Fruit fly (Drosophila melanogaster) whole organism, embryonic: ENCODE data around the gene ps.
A peak's percentile ranks its signal among the peaks of the same experiment; 100 is the strongest.

ENCODE experiments used
- Abd-B ChIP-seq: fragments of 200-800 bp; sonication (Bioruptor generic); optimal IDR thresholded peaks from 2 replicates; lab custom pipeline; 2018; ENCODE audit warnings: missing biosample characterization, mild to moderate bottlenecking, missing genetic modification characterization, moderate library complexity
- Ada2b ChIP-seq: fragments of 200-800 bp; sonication (Bioruptor generic); IDR thresholded peaks from 2 replicates; pipeline ENCODE4 v1.3.6; 2022; ENCODE audit warnings: missing biosample characterization, missing genetic modification characterization
- Aef1 ChIP-seq: fragments of 200-800 bp; sonication (Bioruptor generic); IDR thresholded peaks from 3 replicates; pipeline ENCODE4 v1.3.6; 2022; ENCODE audit warnings: missing biosample characterization, missing genetic modification characterization
- Bteb2 ChIP-seq: fragments of 200-800 bp; sonication (Bioruptor generic); optimal IDR thresholded peaks from 2 replicates; lab custom pipeline; 2016; ENCODE audit warnings: missing biosample characterization, missing genetic modification characterization
- CG10321 ChIP-seq: fragments of 200-800 bp; sonication (Bioruptor generic); IDR thresholded peaks from 2 replicates; pipeline ENCODE4 v1.3.6; 2022; ENCODE audit warnings: missing biosample characterization, missing genetic modification characterization
- CG11695 ChIP-seq: fragments of 200-800 bp; sonication (Bioruptor generic); IDR thresholded peaks from 3 replicates; pipeline ENCODE4 v1.3.6; 2022; ENCODE audit warnings: missing biosample characterization, missing genetic modification characterization
- CG1233 ChIP-seq: fragments of 200-800 bp; sonication (Bioruptor generic); optimal IDR thresholded peaks from 4 replicates; lab custom pipeline; 2018; ENCODE audit warnings: missing biosample characterization, mild to moderate bottlenecking, missing genetic modification characterization
- CG12659 ChIP-seq: fragments of 200-800 bp; sonication (Bioruptor generic); optimal IDR thresholded peaks from 3 replicates; lab custom pipeline; 2017; ENCODE audit warnings: mild to moderate bottlenecking, missing biosample characterization, missing genetic modification reagents, missing genetic modification characterization
- CG17829 ChIP-seq: fragments of 200-800 bp; optimal IDR thresholded peaks from 2 replicates; lab custom pipeline; 2019; ENCODE audit warnings: missing biosample characterization, mild to moderate bottlenecking, missing genetic modification characterization, moderate library complexity
- CG18476 ChIP-seq: fragments of 200-800 bp; sonication (Bioruptor generic); optimal IDR thresholded peaks from 2 replicates; lab custom pipeline; 2016; ENCODE audit warnings: missing biosample characterization, mild to moderate bottlenecking, missing genetic modification characterization
- CG2199 ChIP-seq: fragments of 200-800 bp; sonication (Bioruptor generic); IDR thresholded peaks from 3 replicates; pipeline ENCODE4 v1.3.6; 2022; ENCODE audit warnings: missing biosample characterization, missing genetic modification characterization
- CG31224 ChIP-seq: fragments of 200-800 bp; sonication (Bioruptor generic); IDR thresholded peaks from 2 replicates; pipeline ENCODE4 v1.3.6; 2022; ENCODE audit warnings: missing biosample characterization, missing genetic modification characterization
- CG31365 ChIP-seq: fragments of 200-800 bp; sonication (Bioruptor generic); optimal IDR thresholded peaks from 2 replicates; lab custom pipeline; 2018; ENCODE audit warnings: missing biosample characterization, mild to moderate bottlenecking, missing genetic modification characterization
- CG31388 ChIP-seq: fragments of 200-800 bp; sonication (Bioruptor generic); optimal IDR thresholded peaks from 2 replicates; lab custom pipeline; 2016; ENCODE audit warnings: missing biosample characterization, missing genetic modification characterization
- CG32772 ChIP-seq: fragments of 200-800 bp; sonication (Bioruptor generic); IDR thresholded peaks from 2 replicates; pipeline ENCODE4 v1.3.6; 2022; ENCODE audit warnings: missing biosample characterization, missing genetic modification characterization
- CG3407 ChIP-seq: fragments of 200-800 bp; sonication (Bioruptor generic); optimal IDR thresholded peaks from 2 replicates; lab custom pipeline; 2018; ENCODE audit warnings: missing biosample characterization, mild to moderate bottlenecking, missing genetic modification characterization
- CG7372 ChIP-seq: fragments of 200-800 bp; sonication (Bioruptor generic); IDR thresholded peaks from 2 replicates; pipeline ENCODE4 v1.3.6; 2022; ENCODE audit warnings: missing biosample characterization, missing genetic modification characterization
- CG9727 ChIP-seq: fragments of 200-800 bp; sonication (Bioruptor generic); optimal IDR thresholded peaks from 3 replicates; lab custom pipeline; 2017; ENCODE audit warnings: missing biosample characterization, mild to moderate bottlenecking, missing genetic modification characterization
- Camta ChIP-seq: fragments of 200-800 bp; sonication (Bioruptor generic); optimal IDR thresholded peaks from 2 replicates; lab custom pipeline; 2016; ENCODE audit warnings: missing biosample characterization, missing genetic modification characterization
- E2f2 ChIP-seq: fragments of 200-800 bp; sonication (Bioruptor generic); IDR thresholded peaks from 2 replicates; pipeline ENCODE4 v1.3.6; 2022; ENCODE audit warnings: missing biosample characterization, missing genetic modification characterization
- Elba2 ChIP-seq: fragments of 200-800 bp; sonication (Bioruptor generic); optimal IDR thresholded peaks from 3 replicates; lab custom pipeline; 2016; ENCODE audit warnings: missing biosample characterization, missing genetic modification characterization
- Ets97D ChIP-seq: fragments of 200-800 bp; sonication (Bioruptor generic); optimal IDR thresholded peaks from 3 replicates; lab custom pipeline; 2016; ENCODE audit warnings: missing biosample characterization, missing genetic modification characterization
- GATAe ChIP-seq: fragments of 200-800 bp; sonication (Bioruptor generic); conservative IDR thresholded peaks from 2 replicates; pipeline ENCODE4 v1.3.6; 2022; ENCODE audit warnings: missing biosample characterization, missing genetic modification characterization
- HLHmδ ChIP-seq: fragments of 200-800 bp; sonication (Bioruptor generic); optimal IDR thresholded peaks from 2 replicates; lab custom pipeline; 2018; ENCODE audit warnings: missing biosample characterization, mild to moderate bottlenecking, missing genetic modification characterization, moderate library complexity
- NC2β ChIP-seq: fragments of 200-800 bp; sonication (Bioruptor generic); optimal IDR thresholded peaks from 2 replicates; lab custom pipeline; 2016; ENCODE audit warnings: missing biosample characterization, missing genetic modification characterization
- Nf-YA ChIP-seq: fragments of 200-800 bp; sonication (Bioruptor generic); IDR thresholded peaks from 2 replicates; pipeline ENCODE4 v1.3.6; 2022; ENCODE audit warnings: missing biosample characterization, missing genetic modification characterization
- Nf-YC ChIP-seq: fragments of 200-800 bp; optimal IDR thresholded peaks from 3 replicates; lab custom pipeline; 2019; ENCODE audit warnings: missing biosample characterization, mild to moderate bottlenecking, missing genetic modification characterization, moderate library complexity
- Rfx ChIP-seq: fragments of 200-800 bp; sonication (Bioruptor generic); IDR thresholded peaks from 2 replicates; pipeline ENCODE4 v1.3.6; 2022; ENCODE audit warnings: missing biosample characterization, missing genetic modification characterization
- Rx ChIP-seq: fragments of 200-800 bp; sonication (Bioruptor generic); IDR thresholded peaks from 2 replicates; pipeline ENCODE4 v1.3.6; 2022; ENCODE audit warnings: missing biosample characterization, missing genetic modification characterization
- Sox102F ChIP-seq: fragments of 200-800 bp; sonication (Bioruptor generic); optimal IDR thresholded peaks from 2 replicates; lab custom pipeline; 2018; ENCODE audit warnings: missing biosample characterization, mild to moderate bottlenecking, missing genetic modification characterization, moderate library complexity
- aop ChIP-seq: fragments of 200-800 bp; sonication (Bioruptor generic); IDR thresholded peaks from 2 replicates; pipeline ENCODE4 v1.3.6; 2022; ENCODE audit warnings: missing biosample characterization, missing genetic modification characterization
- br ChIP-seq: fragments of >200 bp; optimal IDR thresholded peaks from 2 replicates; lab custom pipeline; 2017
- dm ChIP-seq: fragments of 200-800 bp; sonication (Bioruptor generic); optimal IDR thresholded peaks from 3 replicates; lab custom pipeline; 2016; ENCODE audit warnings: missing biosample characterization, missing genetic modification characterization
- fd102C ChIP-seq: fragments of 200-800 bp; sonication (Bioruptor generic); optimal IDR thresholded peaks from 2 replicates; lab custom pipeline; 2018; ENCODE audit warnings: missing biosample characterization, mild to moderate bottlenecking, missing genetic modification characterization, moderate library complexity
- fd64A ChIP-seq: fragments of 200-800 bp; sonication (Bioruptor generic); optimal IDR thresholded peaks from 3 replicates; lab custom pipeline; 2018; ENCODE audit warnings: missing biosample characterization, mild to moderate bottlenecking, missing genetic modification characterization
- fru ChIP-seq: fragments of >200 bp; optimal IDR thresholded peaks from 2 replicates; lab custom pipeline; 2017
- fu2 ChIP-seq: fragments of 200-800 bp; sonication (Bioruptor generic); optimal IDR thresholded peaks from 2 replicates; lab custom pipeline; 2016; ENCODE audit warnings: missing biosample characterization, missing genetic modification characterization
- gsb ChIP-seq: fragments of 200-800 bp; sonication (Bioruptor generic); IDR thresholded peaks from 2 replicates; pipeline ENCODE4 v1.3.6; 2022; ENCODE audit warnings: missing biosample characterization, missing genetic modification characterization
- kay ChIP-seq: fragments of 200-800 bp; sonication (Bioruptor generic); optimal IDR thresholded peaks from 2 replicates; lab custom pipeline; 2016; ENCODE audit warnings: missing biosample characterization, missing genetic modification characterization
- lov ChIP-seq, 2 experiments: fragments of 200-800 bp in 1 of 2; fragments of >200 bp in 1 of 2; sonication (Bioruptor generic) in 1 of 2; IDR thresholded peaks in 1 of 2; optimal IDR thresholded peaks in 1 of 2; 2 replicates in 1 of 2; 3 replicates in 1 of 2; pipeline versions ENCODE4 v1.3.6 to Lab custom; 2017 to 2022; ENCODE audit warnings: missing biosample characterization in 1 of 2, missing genetic modification characterization in 1 of 2
- nmo ChIP-seq: fragments of 200-800 bp; sonication (Bioruptor generic); optimal IDR thresholded peaks from 2 replicates; lab custom pipeline; 2018; ENCODE audit warnings: missing biosample characterization, mild to moderate bottlenecking, missing genetic modification characterization, moderate library complexity
- onecut ChIP-seq: fragments of 200-800 bp; sonication (Bioruptor generic); IDR thresholded peaks from 2 replicates; pipeline ENCODE4 v1.3.6; 2022; ENCODE audit warnings: missing biosample characterization, missing genetic modification characterization
- phol ChIP-seq: fragments of 200-800 bp; sonication (Bioruptor generic); optimal IDR thresholded peaks from 3 replicates; lab custom pipeline; 2018; ENCODE audit warnings: missing biosample characterization, mild to moderate bottlenecking, missing genetic modification characterization, moderate library complexity
- pros ChIP-seq: fragments of 200-800 bp; sonication (Bioruptor generic); optimal IDR thresholded peaks from 3 replicates; lab custom pipeline; 2019; ENCODE audit warnings: missing biosample characterization, mild to moderate bottlenecking, missing genetic modification characterization, moderate library complexity
- repo ChIP-seq: fragments of 200-800 bp; sonication (Bioruptor generic); optimal IDR thresholded peaks from 2 replicates; lab custom pipeline; 2016; ENCODE audit warnings: missing biosample characterization, missing genetic modification characterization
- schlank ChIP-seq: fragments of 200-800 bp; sonication (Bioruptor generic); optimal IDR thresholded peaks from 2 replicates; lab custom pipeline; 2018; ENCODE audit warnings: missing biosample characterization, mild to moderate bottlenecking, missing genetic modification characterization
- sens ChIP-seq: fragments of 200-800 bp; sonication (Bioruptor generic); peaks from one replicate; lab custom pipeline; 2016; ENCODE audit warnings: missing biosample characterization, missing genetic modification characterization
- shn ChIP-seq: fragments of 200-800 bp; sonication (Bioruptor generic); optimal IDR thresholded peaks from 3 replicates; lab custom pipeline; 2016; ENCODE audit warnings: missing biosample characterization, missing genetic modification characterization
- unpg ChIP-seq: fragments of 200-800 bp; sonication (Bioruptor generic); optimal IDR thresholded peaks from 3 replicates; lab custom pipeline; 2018; ENCODE audit warnings: missing biosample characterization, mild to moderate bottlenecking, missing genetic modification characterization, moderate library complexity
- vnd ChIP-seq: fragments of 200-800 bp; sonication (Bioruptor generic); IDR thresholded peaks from 3 replicates; pipeline ENCODE4 v1.3.6; 2022; ENCODE audit warnings: missing biosample characterization, missing genetic modification characterization; ENCODE audit not compliant: partially characterized antibody
- wek ChIP-seq: fragments of 200-800 bp; sonication (Bioruptor generic); optimal IDR thresholded peaks from 3 replicates; lab custom pipeline; 2018; ENCODE audit warnings: missing biosample characterization, mild to moderate bottlenecking, missing genetic modification characterization, moderate library complexity
- wor ChIP-seq: fragments of 200-800 bp; sonication (Bioruptor generic); IDR thresholded peaks from 2 replicates; pipeline ENCODE4 v1.3.6; 2022; ENCODE audit warnings: missing biosample characterization, missing genetic modification characterization

The ps gene

dm6 chr3R:9428189-9428699 lies 10.5 kb downstream of the ps start (continued):
- peak; percentile 47 for TF ChIP-seq CG31365
- TF ChIP-seq fd102C: no peak
- no peak for TF ChIP-seq aop (GFP tag; lab: Robert Waterston, UW)
- TF ChIP-seq Nf-YC (tag; lab: Kevin White, UChicago): peak; percentile 24
- no peak for TF ChIP-seq Aef1 (GFP tag; lab: Robert Waterston, UW)
- peak; percentile 21 for TF ChIP-seq unpg (GFP tag; lab: Kevin White, UChicago)
- TF ChIP-seq NC2β (GFP tag; lab: Kevin White, UChicago): no peak
- TF ChIP-seq br (lab: Kevin White, UChicago): no peak
- peak; percentile 81 for TF ChIP-seq wek (GFP tag; lab: Kevin White, UChicago)
- no peak for TF ChIP-seq CG31224 (GFP tag; lab: Robert Waterston, UW)
- peak; percentile 49; the same call in 1 of the 3 replicates for TF ChIP-seq CG11695 (GFP tag; lab: Robert Waterston, UW)
- TF ChIP-seq Ada2b (GFP tag; lab: Robert Waterston, UW): no peak
- TF ChIP-seq nmo (GFP tag; lab: Kevin White, UChicago): no peak
- peak; percentile 29; the same call in 1 of the 2 replicates for TF ChIP-seq Rfx (GFP tag; lab: Robert Waterston, UW)
- peak; percentile 41 for TF ChIP-seq schlank (tag; lab: Kevin White, UChicago)
- TF ChIP-seq CG12659 (GFP tag; lab: Kevin White, UChicago): peak; percentile 29
- TF ChIP-seq CG18476 (GFP tag; lab: Kevin White, UChicago): no peak
- 0 out of 2 replicates have a peak, but pooled peaks have one; percentile 15 for TF ChIP-seq CG10321 (GFP tag; lab: Robert Waterston, UW)
- TF ChIP-seq dm (GFP tag; lab: Kevin White, UChicago): no peak
- TF ChIP-seq vnd: 0 out of 3 replicates have a peak, but pooled peaks have one; percentile 33
- peak; percentile 37; the same call in 1 of the 2 replicates for TF ChIP-seq E2f2 (GFP tag; lab: Robert Waterston, UW)
- peak; percentile 79 for TF ChIP-seq fd64A (GFP tag; lab: Kevin White, UChicago)
- no peak for TF ChIP-seq repo (GFP tag; lab: Kevin White, UChicago)
- no peak for TF ChIP-seq wor (GFP tag; lab: Robert Waterston, UW)
- TF ChIP-seq CG7372 (GFP tag; lab: Robert Waterston, UW): no peak
- TF ChIP-seq Ets97D (GFP tag; lab: Kevin White, UChicago): no peak
- no peak for TF ChIP-seq Camta
- TF ChIP-seq onecut (GFP tag; lab: Robert Waterston, UW): peak; percentile 59; the same call in 1 of the 2 replicates
- no peak for TF ChIP-seq shn (GFP tag; lab: Kevin White, UChicago)
- no peak for TF ChIP-seq Rx (GFP tag; lab: Robert Waterston, UW)
- no peak for TF ChIP-seq fru (lab: Kevin White, UChicago)
- TF ChIP-seq Nf-YA (GFP tag; lab: Robert Waterston, UW): no peak
- TF ChIP-seq lov (optimal IDR thresholded peaks at IDR 0.05; lab: Kevin White, UChicago): no peak
- TF ChIP-seq lov (GFP tag; IDR thresholded peaks at IDR 0.05; lab: Robert Waterston, UW): no peak
- TF ChIP-seq HLHmδ: peak; percentile 51
- no peak for TF ChIP-seq CG32772 (GFP tag; lab: Robert Waterston, UW)
- peak; percentile 25; the same call in 1 of the 3 replicates for TF ChIP-seq CG2199
- TF ChIP-seq sens (GFP tag; lab: Kevin White, UChicago): peak; percentile 79
- TF ChIP-seq pros (GFP tag; lab: Kevin White, UChicago): peak; percentile 65
- TF ChIP-seq Elba2: no peak
- TF ChIP-seq CG31388 (GFP tag; lab: Kevin White, UChicago): no peak
- TF ChIP-seq fu2 (GFP tag; lab: Kevin White, UChicago): no peak
- peak; percentile 19 for TF ChIP-seq CG9727
- peak; percentile 14 for TF ChIP-seq CG17829 (tag; lab: Kevin White, UChicago)
- no peak for TF ChIP-seq kay (GFP tag; lab: Kevin White, UChicago)
- TF ChIP-seq Sox102F (GFP tag; lab: Kevin White, UChicago): no peak
- no peak for TF ChIP-seq Abd-B (GFP tag; lab: Kevin White, UChicago)
- peak; percentile 35 for TF ChIP-seq CG3407 (GFP tag; lab: Kevin White, UChicago)
- TF ChIP-seq GATAe (GFP tag; lab: Robert Waterston, UW): no peak
- no peak for TF ChIP-seq phol (tag; lab: Kevin White, UChicago)
- TF ChIP-seq gsb (GFP tag; lab: Robert Waterston, UW): peak; percentile 6; the same call in 1 of the 2 replicates
- no peak for TF ChIP-seq CG1233 (GFP tag; lab: Kevin White, UChicago)
- TF ChIP-seq Bteb2 (GFP tag; lab: Kevin White, UChicago): no peak
